Fruit fly (Drosophila melanogaster) whole organism, embryonic: ENCODE measurements around the gene CG31778.

Experiments used
- CG1024 ChIP-seq: fragments of 200-800 bp; sonication (Bioruptor generic); IDR thresholded peaks from 2 replicates; pipeline ENCODE4 v1.3.6; 2022; ENCODE audit warnings: missing biosample characterization, missing genetic modification characterization
- CG12299 ChIP-seq: fragments of 200-800 bp; sonication (Bioruptor generic); optimal IDR thresholded peaks from 2 replicates; lab custom pipeline; 2018; ENCODE audit warnings: missing biosample characterization, mild to moderate bottlenecking, missing genetic modification characterization
- CG1832 ChIP-seq: fragments of 200-800 bp; sonication (Bioruptor generic); optimal IDR thresholded peaks from 2 replicates; lab custom pipeline; 2017; ENCODE audit warnings: missing biosample characterization, mild to moderate bottlenecking, missing genetic modification characterization, inconsistent platforms
- CG2202 ChIP-seq: fragments of 200-800 bp; sonication (Bioruptor generic); optimal IDR thresholded peaks from 2 replicates; lab custom pipeline; 2018; ENCODE audit warnings: missing biosample characterization, mild to moderate bottlenecking, missing genetic modification characterization
- CG34376 ChIP-seq: fragments of 200-800 bp; sonication (Bioruptor generic); optimal IDR thresholded peaks from 2 replicates; lab custom pipeline; 2018; ENCODE audit warnings: missing biosample characterization, mild to moderate bottlenecking, missing genetic modification characterization
- CG6791 ChIP-seq: fragments of 200-800 bp; sonication (Bioruptor generic); IDR thresholded peaks from 3 replicates; pipeline ENCODE4 v1.3.6; 2022; ENCODE audit warnings: missing biosample characterization, missing genetic modification characterization; ENCODE audit not compliant: partially characterized antibody
- CG8281 ChIP-seq: fragments of 200-800 bp; sonication (Bioruptor generic); optimal IDR thresholded peaks from 2 replicates; lab custom pipeline; 2018; ENCODE audit warnings: missing biosample characterization, mild to moderate bottlenecking, missing genetic modification characterization, moderate library complexity
- CG9437 ChIP-seq: fragments of 200-800 bp; sonication (Bioruptor generic); optimal IDR thresholded peaks from 2 replicates; lab custom pipeline; 2018; ENCODE audit warnings: missing biosample characterization, mild to moderate bottlenecking, missing genetic modification characterization
- Dip3 ChIP-seq: fragments of 200-800 bp; sonication (Bioruptor generic); optimal IDR thresholded peaks from 3 replicates; lab custom pipeline; 2016; ENCODE audit warnings: missing biosample characterization, missing genetic modification characterization
- Doc2 ChIP-seq: fragments of 200-800 bp; sonication (Bioruptor generic); IDR thresholded peaks from 2 replicates; pipeline ENCODE4 v1.3.6; 2022; ENCODE audit warnings: missing biosample characterization, missing genetic modification characterization
- jigr1 ChIP-seq: fragments of 200-800 bp; sonication (Bioruptor generic); IDR thresholded peaks from 3 replicates; pipeline ENCODE4 v1.3.6; 2022; ENCODE audit warnings: missing biosample characterization, missing genetic modification characterization
- ro ChIP-seq: fragments of 200-800 bp; sonication (Bioruptor generic); IDR thresholded peaks from 2 replicates; pipeline ENCODE4 v1.3.6; 2022; ENCODE audit warnings: missing biosample characterization, missing genetic modification characterization

DNA sequence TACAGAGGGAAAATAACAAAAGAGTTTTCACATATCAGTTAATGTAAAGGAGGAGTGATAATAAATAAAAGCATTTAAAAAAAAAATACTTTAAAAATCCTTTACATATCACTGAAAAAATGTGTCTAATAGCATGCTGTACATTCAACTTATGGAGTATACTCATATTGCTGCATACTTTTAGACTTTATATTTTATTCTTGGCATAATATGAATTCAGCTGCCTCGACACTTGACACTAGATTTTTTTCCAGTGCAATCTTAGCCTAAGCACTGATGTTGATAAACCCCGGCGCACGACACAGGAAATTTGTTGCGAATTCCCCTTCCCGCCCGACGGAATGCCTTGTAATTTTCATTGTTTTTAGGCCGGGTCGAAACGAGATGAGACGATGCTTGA lies 35.2 kb upstream of the CG31778 start:
- TF ChIP-seq CG8281 (no peak), CG6791 (GFP tag; lab: Robert Waterston, UW) (no peak), jigr1 (GFP tag; lab: Robert Waterston, UW) (no peak), CG9437 (GFP tag; lab: Kevin White, UChicago) (no peak), CG1024 (GFP tag; lab: Robert Waterston, UW) (no peak), ro (GFP tag; lab: Robert Waterston, UW) (no peak), CG12299 (tag; lab: Kevin White, UChicago) (no peak), CG1832 (GFP tag; lab: Kevin White, UChicago) (no peak), Dip3 (GFP tag; lab: Kevin White, UChicago) (no peak), CG2202 (no peak), CG34376 (GFP tag; lab: Kevin White, UChicago) (no peak), Doc2 (GFP tag; lab: Robert Waterston, UW) (no peak)
